Worm (Caenorhabditis elegans): ENCODE results near the gene F48C5.2.

DNA sequence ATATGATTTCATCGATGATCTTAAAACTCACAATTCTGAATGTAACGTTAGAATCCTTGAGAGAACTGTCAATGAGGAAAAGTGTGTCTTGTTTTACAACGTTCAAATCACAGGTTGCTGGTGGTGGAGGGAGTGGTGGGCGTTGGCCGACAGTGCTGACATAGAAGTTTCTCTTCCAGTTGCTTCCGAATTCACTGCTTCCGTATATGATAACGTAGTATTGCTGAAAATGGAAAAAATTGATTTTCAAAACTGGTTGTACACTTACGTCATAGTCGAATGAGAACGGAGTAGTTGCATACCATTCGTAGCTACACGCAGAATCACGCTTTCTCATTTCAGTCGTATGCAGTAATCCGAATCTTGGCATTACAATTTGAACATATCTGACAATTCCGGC is 37.7 kb upstream of the F48C5.2 start:
- TF ChIP-seq lin-39 (tag; optimal IDR thresholded peaks at IDR 0.05) (no peak), elt-1 (tag; optimal IDR thresholded peaks at IDR 0.05) (no peak), nhr-77 (tag; optimal IDR thresholded peaks at IDR 0.05) (no peak)
